Worm (Caenorhabditis elegans): Measurements from ENCODE around the gene pelo-1.

DNA sequence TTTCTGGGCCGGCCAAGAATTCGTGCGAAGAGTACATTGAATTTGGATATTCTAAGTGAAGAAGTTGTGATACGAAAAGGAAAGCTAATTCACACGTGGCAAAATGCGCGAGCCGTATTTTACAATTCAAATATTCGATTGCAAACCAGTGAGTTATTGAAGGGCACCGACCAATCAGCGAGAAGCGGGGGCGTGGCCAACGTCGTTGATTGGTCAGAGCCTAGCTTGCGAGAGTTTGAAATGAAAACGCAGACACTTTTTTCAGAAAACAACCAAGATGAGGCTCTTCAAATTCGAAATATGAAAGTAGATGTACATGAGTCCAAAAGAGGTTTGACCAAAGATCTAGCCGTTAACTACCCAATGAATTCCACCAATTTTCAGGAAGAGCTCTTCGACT lies 6.6 kb upstream of the pelo-1 start:
- TF ChIP-seq nhr-10 (tag; optimal IDR thresholded peaks at IDR 0.05) (no peak), unc-62 (GFP tag; optimal IDR thresholded peaks at IDR 0.05) (no peak), aly-2 (tag; optimal IDR thresholded peaks at IDR 0.05) (no peak), ZK546.5 (tag; optimal IDR thresholded peaks at IDR 0.05) (no peak)

Data from whole organism, L2 larva.